Fruit fly (Drosophila melanogaster): Measurements from ENCODE around the gene Cka.

Cka gene

DNA sequence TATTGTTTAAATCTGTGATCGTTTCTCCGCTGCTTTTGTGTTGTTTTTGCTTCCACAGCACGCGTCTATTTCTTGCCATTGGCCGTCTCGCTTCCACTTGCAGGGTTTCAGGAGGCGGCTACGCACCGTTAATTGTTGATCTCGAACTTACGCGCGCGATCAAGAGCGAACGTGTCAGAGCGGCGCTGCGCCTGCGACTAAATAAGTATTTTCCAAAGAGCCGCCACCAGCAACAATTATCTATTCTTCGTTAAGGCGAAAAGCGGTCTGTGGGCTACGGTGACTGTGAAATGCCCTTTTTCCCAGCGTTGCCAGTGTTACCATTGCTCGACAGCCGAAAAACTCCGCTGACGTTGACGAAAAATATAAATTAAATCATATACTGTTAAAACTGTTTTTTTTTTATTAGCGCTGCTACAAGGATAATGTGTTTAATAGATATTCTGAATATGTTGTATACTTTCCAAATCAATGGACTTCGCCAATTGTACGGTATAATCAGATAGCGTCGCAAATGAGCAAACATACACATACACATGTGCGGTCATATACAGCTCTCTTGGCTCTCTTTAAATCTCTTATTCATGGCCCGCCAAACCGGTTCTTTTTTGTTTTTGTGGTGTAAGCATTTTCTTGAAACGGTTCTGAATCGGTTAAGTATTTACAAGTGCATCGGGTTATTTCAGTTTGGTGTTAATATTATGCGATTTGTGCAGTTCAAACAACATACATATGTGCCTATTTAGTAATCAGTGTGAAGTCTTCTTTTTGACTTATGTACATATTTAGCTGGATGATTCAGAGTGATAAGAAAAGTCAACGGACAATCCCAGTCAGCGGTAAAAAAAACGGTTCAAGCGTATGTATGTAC is 36.3 kb upstream of the Cka start, which contains the start of gene pes (continued):
- TF ChIP-seq Blimp-1 (GFP tag; optimal IDR thresholded peaks at IDR 0.05) (peak; percentile 84), OdsH (GFP tag; optimal IDR thresholded peaks at IDR 0.05) (peak; percentile 10), fkh (GFP tag; optimal IDR thresholded peaks at IDR 0.05) (peak; percentile 96), CG9139 (GFP tag; optimal IDR thresholded peaks at IDR 0.05) (peak; percentile 89), fd59A (GFP tag; optimal IDR thresholded peaks at IDR 0.05) (peak; percentile 9), svp (GFP tag) (peak; percentile 98), achi (GFP tag; optimal IDR thresholded peaks at IDR 0.05) (peak; percentile 42), Smox (GFP tag; optimal IDR thresholded peaks at IDR 0.05) (peak; percentile 31), esn (GFP tag; optimal IDR thresholded peaks at IDR 0.05) (peak; percentile 40), CG15336 (GFP tag; IDR thresholded peaks at IDR 0.05) (peak; percentile 64), ss (GFP tag; optimal IDR thresholded peaks at IDR 0.05) (peak; percentile 92 to 96), Sox14 (GFP tag; optimal IDR thresholded peaks at IDR 0.05) (peak; percentile 91), CG8632 (GFP tag; optimal IDR thresholded peaks at IDR 0.05) (peak; percentile 87), lz (GFP tag; optimal IDR thresholded peaks at IDR 0.05) (peak; percentile 29), CG6854 (GFP tag; optimal IDR thresholded peaks at IDR 0.05) (peak; percentile 83), Hr4 (GFP tag; optimal IDR thresholded peaks at IDR 0.05) (peak; percentile 93), CG8319 (GFP tag; optimal IDR thresholded peaks at IDR 0.05) (peak; percentile 88), salr (GFP tag; optimal IDR thresholded peaks at IDR 0.05) (peak in 1 of 2 experiments; percentile 71), Ets96B (tag; optimal IDR thresholded peaks at IDR 0.05) (peak; percentile 81), dac (GFP tag; optimal IDR thresholded peaks at IDR 0.05) (peak; percentile 34), CG8119 (GFP tag; IDR thresholded peaks at IDR 0.05) (no peak), CG11294 (GFP tag; IDR thresholded peaks at IDR 0.05) (peak; percentile 88), CG32006 (GFP tag; optimal IDR thresholded peaks at IDR 0.05) (peak; percentile 89), CG6792 (GFP tag; optimal IDR thresholded peaks at IDR 0.05) (peak; percentile 89), CG4318 (GFP tag; optimal IDR thresholded peaks at IDR 0.05) (peak; percentile 69), net (GFP tag; optimal IDR thresholded peaks at IDR 0.05) (peak; percentile 91), Ets21C (GFP tag; optimal IDR thresholded peaks at IDR 0.05) (no peak), CG6808 (GFP tag; optimal IDR thresholded peaks at IDR 0.05) (peak; percentile 94), Eip93F (GFP tag; optimal IDR thresholded peaks at IDR 0.05) (peak; percentile 93), acj6 (GFP tag; optimal IDR thresholded peaks at IDR 0.05) (peak; percentile 93), CG6163 (GFP tag; IDR thresholded peaks at IDR 0.05) (peak; percentile 87), Eip78C (GFP tag) (peak; percentile 99), Sox15 (GFP tag; optimal IDR thresholded peaks at IDR 0.05) (no peak), CG11762 (GFP tag; optimal IDR thresholded peaks at IDR 0.05; ENCODE audit: insufficient read depth) (peak; percentile 89), CG31627 (GFP tag; optimal IDR thresholded peaks at IDR 0.05) (peak; percentile 88)

DNA sequence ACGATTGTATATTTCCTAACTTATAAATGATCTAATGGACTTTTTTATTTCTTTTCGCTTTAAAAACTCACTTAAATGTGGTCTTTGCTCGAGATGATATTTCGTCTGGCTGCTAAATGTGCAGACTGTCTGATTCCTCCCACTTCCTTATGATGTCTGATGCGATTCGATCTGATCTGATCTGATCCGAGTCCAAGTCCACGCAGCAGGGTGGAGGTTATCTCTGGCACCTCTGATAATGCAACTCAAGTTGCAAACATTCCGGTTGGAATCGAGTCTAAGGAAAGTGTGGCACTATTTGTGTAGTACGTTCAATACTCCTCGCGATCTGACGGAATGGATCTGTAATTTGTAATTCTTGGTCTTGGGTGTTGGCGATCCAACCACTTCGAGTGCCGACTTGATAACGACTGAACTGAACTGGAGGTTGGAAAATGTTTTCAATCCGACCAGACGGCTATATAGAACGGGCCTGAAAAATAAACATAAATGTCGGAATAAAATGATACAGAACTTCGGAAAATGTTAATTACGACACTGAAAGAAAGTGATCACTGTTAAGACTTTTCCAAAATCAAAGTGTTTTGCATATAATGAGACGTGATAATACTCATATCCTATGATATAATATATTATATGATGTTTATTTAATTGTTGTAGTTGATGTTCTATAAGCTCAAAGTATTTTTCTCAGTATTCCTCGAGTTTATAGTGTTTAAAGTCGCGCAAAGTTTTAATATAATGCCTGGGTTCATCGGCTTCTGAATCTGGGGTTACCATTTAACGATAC is 33.0 kb upstream of the Cka start:
- no peak for TF ChIP-seq Hr38 (GFP tag; optimal IDR thresholded peaks at IDR 0.05)
- no peak for TF ChIP-seq Smox (GFP tag; optimal IDR thresholded peaks at IDR 0.05)
- peak; percentile 97 for TF ChIP-seq svp (GFP tag)
- TF ChIP-seq fd59A (GFP tag; optimal IDR thresholded peaks at IDR 0.05), result no peak
- no peak for TF ChIP-seq Lpt (GFP tag; optimal IDR thresholded peaks at IDR 0.05)
- no peak for TF ChIP-seq CG4318 (GFP tag; optimal IDR thresholded peaks at IDR 0.05)
- no peak for TF ChIP-seq net (GFP tag; optimal IDR thresholded peaks at IDR 0.05)
- no peak for TF ChIP-seq dac (GFP tag; optimal IDR thresholded peaks at IDR 0.05)
- TF ChIP-seq Gug (GFP tag; IDR thresholded peaks at IDR 0.05), result 0 out of 2 replicates have a peak, but pooled peaks have one; percentile 13
- peak; percentile 50 for TF ChIP-seq spab (GFP tag; optimal IDR thresholded peaks at IDR 0.05)
- TF ChIP-seq CG10669 (GFP tag; optimal IDR thresholded peaks at IDR 0.05), result peak; percentile 56
- no peak for TF ChIP-seq cyc (GFP tag; optimal IDR thresholded peaks at IDR 0.05)
- TF ChIP-seq CG31627 (GFP tag; optimal IDR thresholded peaks at IDR 0.05), result no peak
- peak; percentile 49 for TF ChIP-seq CG3032 (tag; optimal IDR thresholded peaks at IDR 0.05)
- TF ChIP-seq Sox14 (GFP tag; optimal IDR thresholded peaks at IDR 0.05), result no peak
- no peak for TF ChIP-seq CG8319 (GFP tag; optimal IDR thresholded peaks at IDR 0.05)
- TF ChIP-seq CG6792 (GFP tag; optimal IDR thresholded peaks at IDR 0.05), result peak; percentile 32
- no peak for TF ChIP-seq lz (GFP tag; optimal IDR thresholded peaks at IDR 0.05)
- TF ChIP-seq CG8632 (GFP tag; optimal IDR thresholded peaks at IDR 0.05), result peak; percentile 12
- TF ChIP-seq vri (GFP tag; optimal IDR thresholded peaks at IDR 0.05), result no peak
- peak; percentile 23 for TF ChIP-seq CG9139 (GFP tag; optimal IDR thresholded peaks at IDR 0.05)
- no peak for TF ChIP-seq fkh (GFP tag; optimal IDR thresholded peaks at IDR 0.05)
- 0 out of 2 replicates have a peak, but pooled peaks have one; percentile 9 for TF ChIP-seq CG15336 (GFP tag; IDR thresholded peaks at IDR 0.05)
- TF ChIP-seq CG6854 (GFP tag; optimal IDR thresholded peaks at IDR 0.05), result no peak
- peak; percentile 30 for TF ChIP-seq CG6276 (GFP tag; optimal IDR thresholded peaks at IDR 0.05)
- peak; percentile 25 for TF ChIP-seq Hr4 (GFP tag; optimal IDR thresholded peaks at IDR 0.05)
- TF ChIP-seq CG34406 (GFP tag; optimal IDR thresholded peaks at IDR 0.05), result peak; percentile 11

All from whole organism, prepupa.